Worm (Caenorhabditis elegans): Measurements from ENCODE around the gene K08D9.9.

DNA sequence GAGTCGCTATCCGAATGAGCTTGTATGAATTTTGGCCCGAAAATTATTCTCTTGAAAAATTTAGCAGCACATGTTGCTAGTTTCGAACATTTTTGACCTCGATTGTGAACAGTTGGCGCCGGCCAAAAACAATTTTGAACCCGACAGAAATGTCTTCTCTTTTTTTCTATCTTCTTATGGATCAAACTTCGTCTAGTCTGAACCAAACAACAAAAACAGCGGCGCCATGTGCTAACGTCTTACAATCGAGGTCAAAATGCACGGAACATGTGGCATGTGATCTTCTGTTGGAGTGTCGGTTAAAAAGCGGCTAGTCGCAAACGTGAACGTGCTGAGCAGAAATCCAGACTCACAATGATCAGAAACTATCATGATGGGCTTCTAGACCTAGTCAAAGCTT lies 39.7 kb upstream of the K08D9.9 start:
- TF ChIP-seq pqm-1 (tag; optimal IDR thresholded peaks at IDR 0.05) (no peak), ceh-45 (GFP tag; IDR thresholded peaks at IDR 0.05) (no peak), tbx-2 (tag; optimal IDR thresholded peaks at IDR 0.05) (no peak), ceh-18 (tag; optimal IDR thresholded peaks at IDR 0.05) (no peak), ceh-30 (tag; optimal IDR thresholded peaks at IDR 0.05) (no peak), F13H6.1 (tag; optimal IDR thresholded peaks at IDR 0.05) (no peak), ama-1 (optimal IDR thresholded peaks at IDR 0.05) (no peak)
